Worm (Caenorhabditis elegans) whole organism, L1 larva: ENCODE results near the gene cyl-1.

Experiments
- efl-1 ChIP-seq, 4 experiments: fragments of 150-350 bp; optimal IDR thresholded peaks in 3 of 4; peaks in 1 of 4; 1 replicate in 1 of 4; 2 replicates in 3 of 4; lab custom pipeline; 2014; ENCODE audit warnings: missing biosample characterization in 2 of 4, missing genetic modification characterization in 2 of 4, missing genetic modification reagents in 2 of 4
- elt-2 ChIP-seq: sonication (generic microtip); optimal IDR thresholded peaks from 2 replicates; lab custom pipeline; 2016; ENCODE audit warnings: missing genetic modification characterization, mild to moderate bottlenecking, inconsistent platforms, missing compliant biosample characterization, missing genetic modification reagents
- lsy-2 ChIP-seq, 2 experiments: fragments of 150-350 bp; optimal IDR thresholded peaks; 2 replicates each; lab custom pipeline; 2014; ENCODE audit warnings: missing biosample characterization in 2 of 2, missing genetic modification characterization in 2 of 2
- nhr-12 ChIP-seq: sonication (generic microtip); optimal IDR thresholded peaks from 2 replicates; lab custom pipeline; 2017; ENCODE audit warnings: missing biosample characterization, missing genetic modification characterization
- pqm-1 ChIP-seq: sonication (generic microtip); optimal IDR thresholded peaks from 3 replicates; lab custom pipeline; 2017; ENCODE audit warnings: missing biosample characterization, missing genetic modification characterization
- tbx-2 ChIP-seq: sonication (generic microtip); optimal IDR thresholded peaks from 2 replicates; lab custom pipeline; 2016; ENCODE audit warnings: missing genetic modification characterization, missing compliant biosample characterization

DNA sequence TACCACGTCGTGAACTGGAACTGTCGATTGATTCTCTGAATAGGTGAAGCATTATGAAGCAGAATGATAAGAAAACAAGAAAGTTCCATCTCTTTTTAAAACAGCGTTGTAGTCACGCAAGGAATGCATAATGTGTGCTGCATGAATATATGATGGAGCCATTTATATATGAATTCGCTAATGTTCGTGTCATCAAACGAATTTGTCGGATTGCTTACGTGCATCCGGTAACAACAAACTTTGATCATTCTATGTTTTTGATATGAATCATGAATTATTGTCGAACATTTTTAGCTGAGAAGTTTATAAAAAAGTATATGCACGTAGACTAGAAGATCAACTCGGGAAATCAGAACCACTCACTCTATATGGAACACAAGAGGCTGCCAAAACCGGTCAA lies 3.9 kb upstream of the cyl-1 start:
- no peak for TF ChIP-seq nhr-12 (tag; lab: Kevin White, UChicago)
- no peak for TF ChIP-seq tbx-2 (tag; lab: Kevin White, UChicago)
- no peak for TF ChIP-seq pqm-1
- TF ChIP-seq elt-2 (tag; lab: Kevin White, UChicago): no peak
- TF ChIP-seq efl-1 (optimal IDR thresholded peaks at IDR 0.05; lab: Kevin White, UChicago): no peak
- TF ChIP-seq efl-1 (GFP tag; optimal IDR thresholded peaks at IDR 0.05 in 1 of 2; lab: Kevin White, UChicago): no peak
- TF ChIP-seq lsy-2 (tag; optimal IDR thresholded peaks at IDR 0.05; lab: Kevin White, UChicago): no peak
